Fruit fly (Drosophila melanogaster) whole organism, prepupa: ENCODE data around the gene Pi3K21B.
A peak's percentile ranks its signal among the peaks of the same experiment; 100 is the strongest.

Experiments
- Blimp-1 ChIP-seq: fragments of 200-800 bp; sonication (Bioruptor generic); optimal IDR thresholded peaks from 3 replicates; lab custom pipeline; 2017; ENCODE audit warnings: missing biosample characterization, missing genetic modification characterization, mild to moderate bottlenecking, moderate library complexity, missing genetic modification reagents
- CG10631 ChIP-seq: fragments of 200-800 bp; sonication (Bioruptor generic); optimal IDR thresholded peaks from 2 replicates; lab custom pipeline; 2016; ENCODE audit warnings: missing biosample characterization, missing genetic modification characterization
- CG11294 ChIP-seq: fragments of 200-800 bp; sonication (Bioruptor generic); IDR thresholded peaks from 2 replicates; pipeline ENCODE4 v1.3.6; 2022; ENCODE audit warnings: missing biosample characterization, missing genetic modification characterization
- CG11762 ChIP-seq: fragments of 200-800 bp; sonication (Bioruptor generic); optimal IDR thresholded peaks from 3 replicates; lab custom pipeline; 2016; ENCODE audit warnings: missing biosample characterization, missing genetic modification characterization; ENCODE audit not compliant: insufficient read depth
- CG11902 ChIP-seq: fragments of 200-800 bp; sonication (Bioruptor generic); optimal IDR thresholded peaks from 3 replicates; lab custom pipeline; 2016; ENCODE audit warnings: missing biosample characterization, missing genetic modification characterization
- CG15336 ChIP-seq: fragments of 200-800 bp; sonication (Bioruptor generic); IDR thresholded peaks from 2 replicates; pipeline ENCODE4 v1.3.6; 2022; ENCODE audit warnings: missing biosample characterization, missing genetic modification characterization
- CG1621 ChIP-seq: fragments of 200-800 bp; sonication (Bioruptor generic); optimal IDR thresholded peaks from 3 replicates; lab custom pipeline; 2018; ENCODE audit warnings: missing biosample characterization, mild to moderate bottlenecking, missing genetic modification characterization
- CG16779 ChIP-seq: fragments of 200-800 bp; sonication (Bioruptor generic); optimal IDR thresholded peaks from 3 replicates; lab custom pipeline; 2017; ENCODE audit warnings: missing biosample characterization, mild to moderate bottlenecking, missing genetic modification characterization
- CG3032 ChIP-seq: fragments of 200-800 bp; optimal IDR thresholded peaks from 2 replicates; lab custom pipeline; 2019; ENCODE audit warnings: missing biosample characterization, mild to moderate bottlenecking, missing genetic modification characterization, moderate library complexity
- CG31627 ChIP-seq: fragments of 200-800 bp; sonication (Bioruptor generic); optimal IDR thresholded peaks from 3 replicates; lab custom pipeline; 2016; ENCODE audit warnings: missing biosample characterization, missing genetic modification characterization
- CG32006 ChIP-seq: fragments of 200-800 bp; sonication (Bioruptor generic); optimal IDR thresholded peaks from 3 replicates; lab custom pipeline; 2017; ENCODE audit warnings: missing biosample characterization, mild to moderate bottlenecking, missing genetic modification characterization
- CG34406 ChIP-seq: fragments of 200-800 bp; sonication (Bioruptor generic); optimal IDR thresholded peaks from 3 replicates; lab custom pipeline; 2016; ENCODE audit warnings: missing biosample characterization, missing genetic modification characterization
- CG4318 ChIP-seq: fragments of 200-800 bp; sonication (Bioruptor generic); optimal IDR thresholded peaks from 3 replicates; lab custom pipeline; 2017; ENCODE audit warnings: missing biosample characterization, mild to moderate bottlenecking, missing genetic modification characterization
- CG6163 ChIP-seq: fragments of 200-800 bp; sonication (Bioruptor generic); IDR thresholded peaks from 3 replicates; pipeline ENCODE4 v1.3.6; 2022; ENCODE audit warnings: missing biosample characterization, missing genetic modification characterization
- CG6276 ChIP-seq: fragments of 200-800 bp; sonication (Bioruptor generic); optimal IDR thresholded peaks from 2 replicates; lab custom pipeline; 2017; ENCODE audit warnings: missing biosample characterization, mild to moderate bottlenecking, missing genetic modification characterization
- CG6792 ChIP-seq: fragments of 200-800 bp; sonication (Bioruptor generic); optimal IDR thresholded peaks from 3 replicates; lab custom pipeline; 2016; ENCODE audit warnings: missing biosample characterization, missing genetic modification characterization
- CG6808 ChIP-seq: fragments of 200-800 bp; sonication (Bioruptor generic); optimal IDR thresholded peaks from 3 replicates; lab custom pipeline; 2017; ENCODE audit warnings: missing biosample characterization, missing genetic modification characterization, mild to moderate bottlenecking, moderate library complexity, missing genetic modification reagents
- CG6854 ChIP-seq: fragments of 200-800 bp; sonication (Bioruptor generic); optimal IDR thresholded peaks from 2 replicates; lab custom pipeline; 2017; ENCODE audit warnings: missing biosample characterization, mild to moderate bottlenecking, missing genetic modification characterization
- CG7368 ChIP-seq: fragments of 200-800 bp; sonication (Bioruptor generic); optimal IDR thresholded peaks from 3 replicates; lab custom pipeline; 2016; ENCODE audit warnings: missing biosample characterization, missing genetic modification characterization
- CG8119 ChIP-seq: fragments of 200-800 bp; sonication (Bioruptor generic); IDR thresholded peaks from 3 replicates; pipeline ENCODE4 v1.3.6; 2022; ENCODE audit warnings: missing biosample characterization, missing genetic modification characterization
- CG8319 ChIP-seq: fragments of 200-800 bp; sonication (Bioruptor generic); optimal IDR thresholded peaks from 3 replicates; lab custom pipeline; 2016; ENCODE audit warnings: missing biosample characterization, missing genetic modification characterization
- CG9139 ChIP-seq: fragments of 200-800 bp; sonication (Bioruptor generic); optimal IDR thresholded peaks from 3 replicates; lab custom pipeline; 2017; ENCODE audit warnings: missing biosample characterization, mild to moderate bottlenecking, missing genetic modification characterization
- Eip75B ChIP-seq: fragments of 200-800 bp; sonication (Bioruptor generic); optimal IDR thresholded peaks from 3 replicates; lab custom pipeline; 2016; ENCODE audit warnings: missing biosample characterization, missing genetic modification characterization
- Eip78C ChIP-seq: fragments of 200-800 bp; sonication (Bioruptor generic); peaks from one replicate; lab custom pipeline; 2016; ENCODE audit warnings: missing biosample characterization, missing genetic modification characterization
- Eip93F ChIP-seq: fragments of 200-800 bp; sonication (Bioruptor generic); optimal IDR thresholded peaks from 2 replicates; lab custom pipeline; 2016; ENCODE audit warnings: missing biosample characterization, mild to moderate bottlenecking, missing genetic modification characterization
- Ets21C ChIP-seq: fragments of 200-800 bp; sonication (Bioruptor generic); optimal IDR thresholded peaks from 3 replicates; lab custom pipeline; 2016; ENCODE audit warnings: missing biosample characterization, missing genetic modification characterization
- Ets96B ChIP-seq: fragments of 200-800 bp; optimal IDR thresholded peaks from 2 replicates; lab custom pipeline; 2019; ENCODE audit warnings: missing biosample characterization, mild to moderate bottlenecking, missing genetic modification characterization, moderate library complexity
- Gug ChIP-seq: fragments of 200-800 bp; sonication (Bioruptor generic); IDR thresholded peaks from 2 replicates; pipeline ENCODE4 v1.3.6; 2022; ENCODE audit warnings: missing biosample characterization, missing genetic modification characterization
- Hr38 ChIP-seq: sonication (Bioruptor generic); optimal IDR thresholded peaks from 2 replicates; lab custom pipeline; 2016; ENCODE audit warnings: missing biosample characterization, missing genetic modification characterization
- Hr39 ChIP-seq: fragments of 200-800 bp; sonication (Bioruptor generic); optimal IDR thresholded peaks from 2 replicates; lab custom pipeline; 2016; ENCODE audit warnings: missing biosample characterization, missing genetic modification characterization
- Hr4 ChIP-seq: fragments of 200-800 bp; sonication (Bioruptor generic); optimal IDR thresholded peaks from 3 replicates; lab custom pipeline; 2016; ENCODE audit warnings: missing biosample characterization, missing genetic modification characterization
- Lpt ChIP-seq: fragments of 200-800 bp; sonication (Bioruptor generic); optimal IDR thresholded peaks from 3 replicates; lab custom pipeline; 2016; ENCODE audit warnings: missing biosample characterization, missing genetic modification characterization
- Met ChIP-seq: fragments of 200-800 bp; sonication (Bioruptor generic); optimal IDR thresholded peaks from 3 replicates; lab custom pipeline; 2016; ENCODE audit warnings: missing biosample characterization, missing genetic modification characterization
- OdsH ChIP-seq: fragments of 200-800 bp; sonication (Bioruptor generic); optimal IDR thresholded peaks from 3 replicates; lab custom pipeline; 2016; ENCODE audit warnings: missing biosample characterization, missing genetic modification characterization
- Sox102F ChIP-seq: fragments of 200-800 bp; sonication (Bioruptor generic); optimal IDR thresholded peaks from 2 replicates; lab custom pipeline; 2016; ENCODE audit warnings: missing biosample characterization, mild to moderate bottlenecking, missing genetic modification characterization
- Sox14 ChIP-seq: fragments of 200-800 bp; sonication (Bioruptor generic); optimal IDR thresholded peaks from 3 replicates; lab custom pipeline; 2016; ENCODE audit warnings: missing biosample characterization, missing genetic modification characterization
- Sox15 ChIP-seq: fragments of 200-800 bp; sonication (Bioruptor generic); optimal IDR thresholded peaks from 3 replicates; lab custom pipeline; 2016; ENCODE audit warnings: missing biosample characterization, missing genetic modification characterization
- achi ChIP-seq: fragments of 200-800 bp; sonication (Bioruptor generic); optimal IDR thresholded peaks from 3 replicates; lab custom pipeline; 2016; ENCODE audit warnings: missing biosample characterization, missing genetic modification characterization
- acj6 ChIP-seq: fragments of 200-800 bp; sonication (Bioruptor generic); optimal IDR thresholded peaks from 3 replicates; lab custom pipeline; 2016; ENCODE audit warnings: missing biosample characterization, missing genetic modification characterization
- dac ChIP-seq: fragments of 200-800 bp; sonication (Bioruptor generic); optimal IDR thresholded peaks from 2 replicates; lab custom pipeline; 2017; ENCODE audit warnings: missing biosample characterization, mild to moderate bottlenecking, missing genetic modification characterization
- dsx ChIP-seq: fragments of 200-800 bp; optimal IDR thresholded peaks from 3 replicates; lab custom pipeline; 2019; ENCODE audit warnings: missing biosample characterization, mild to moderate bottlenecking, missing genetic modification characterization, moderate library complexity; ENCODE audit not compliant: poor library complexity, severe bottlenecking
- eg ChIP-seq: fragments of 200-800 bp; sonication (Bioruptor generic); IDR thresholded peaks from 3 replicates; pipeline ENCODE4 v1.3.6; 2022; ENCODE audit warnings: missing biosample characterization, missing genetic modification characterization
- esn ChIP-seq: fragments of 200-800 bp; sonication (Bioruptor generic); optimal IDR thresholded peaks from 2 replicates; lab custom pipeline; 2016; ENCODE audit warnings: missing biosample characterization, mild to moderate bottlenecking, missing genetic modification characterization, moderate library complexity
- fd59A ChIP-seq: fragments of 200-800 bp; sonication (Bioruptor generic); optimal IDR thresholded peaks from 2 replicates; lab custom pipeline; 2017; ENCODE audit warnings: missing biosample characterization, mild to moderate bottlenecking, missing genetic modification characterization, missing genetic modification reagents
- fkh ChIP-seq: fragments of 200-800 bp; sonication (Bioruptor generic); optimal IDR thresholded peaks from 3 replicates; lab custom pipeline; 2017; ENCODE audit warnings: missing biosample characterization, mild to moderate bottlenecking, missing genetic modification characterization, moderate library complexity
- lz ChIP-seq: fragments of 200-800 bp; sonication (Bioruptor generic); optimal IDR thresholded peaks from 3 replicates; lab custom pipeline; 2016; ENCODE audit warnings: missing biosample characterization, missing genetic modification characterization
- pdm3 ChIP-seq: fragments of 200-800 bp; sonication (Bioruptor generic); optimal IDR thresholded peaks from 3 replicates; lab custom pipeline; 2016; ENCODE audit warnings: missing biosample characterization, missing genetic modification characterization
- ss ChIP-seq, 2 experiments: fragments of 200-800 bp; sonication (Bioruptor generic); optimal IDR thresholded peaks; 2 replicates in 1 of 2; 3 replicates in 1 of 2; lab custom pipeline; 2017 to 2018; ENCODE audit warnings: mild to moderate bottlenecking in 2 of 2, missing biosample characterization in 2 of 2, missing genetic modification characterization in 2 of 2, moderate library complexity in 1 of 2
- svp ChIP-seq: fragments of 200-800 bp; sonication (Bioruptor generic); peaks from one replicate; lab custom pipeline; 2016; ENCODE audit warnings: missing biosample characterization, missing genetic modification characterization
- vri ChIP-seq: fragments of 200-800 bp; sonication (Bioruptor generic); optimal IDR thresholded peaks from 3 replicates; lab custom pipeline; 2016; ENCODE audit warnings: missing biosample characterization, mild to moderate bottlenecking, missing genetic modification characterization

Pi3K21B gene

dm6 chr2L:297480-298284 is at the start of gene Pi3K21B:
Gene Pi3K21B, plus strand, starts transcription at chr2L:297880.
- peak; percentile 90 for TF ChIP-seq lz (GFP tag; lab: Kevin White, UChicago)
- TF ChIP-seq Sox15 (GFP tag; lab: Kevin White, UChicago), result peak; percentile 90
- peak; percentile 93 for TF ChIP-seq CG10631 (GFP tag; lab: Kevin White, UChicago)
- peak; percentile 90 for TF ChIP-seq vri (GFP tag; lab: Kevin White, UChicago)
- no peak for TF ChIP-seq CG6276 (GFP tag; lab: Kevin White, UChicago)
- TF ChIP-seq Eip75B, result peak; percentile 84
- peak; percentile 89 for TF ChIP-seq Hr39 (GFP tag; lab: Kevin White, UChicago)
- TF ChIP-seq CG9139 (GFP tag; lab: Kevin White, UChicago), result peak; percentile 61
- peak; percentile 47 to 80 for TF ChIP-seq ss (GFP tag; optimal IDR thresholded peaks at IDR 0.05; lab: Kevin White, UChicago)
- TF ChIP-seq Blimp-1 (GFP tag; lab: Kevin White, UChicago), result peak; percentile 57
- TF ChIP-seq Eip93F, result peak; percentile 75
- peak; percentile 92 for TF ChIP-seq acj6 (GFP tag; lab: Kevin White, UChicago)
- peak; percentile 74 for TF ChIP-seq dsx (GFP tag; lab: Kevin White, UChicago)
- TF ChIP-seq CG16779 (tag; lab: Kevin White, UChicago), result peak; percentile 38
- peak; percentile 76 for TF ChIP-seq Hr38 (GFP tag; lab: Kevin White, UChicago)
- TF ChIP-seq CG6808 (GFP tag; lab: Kevin White, UChicago), result peak; percentile 79
- TF ChIP-seq Sox102F (GFP tag; lab: Kevin White, UChicago), result peak; percentile 84
- TF ChIP-seq CG11762, result peak; percentile 75
- TF ChIP-seq CG8119 (GFP tag; lab: Robert Waterston, UW), result peak; percentile 92
- TF ChIP-seq dac (GFP tag; lab: Kevin White, UChicago), result peak; percentile 79
- TF ChIP-seq Gug (GFP tag; lab: Robert Waterston, UW), result peak; percentile 52
- TF ChIP-seq Hr4, result peak; percentile 83
- TF ChIP-seq CG15336 (GFP tag; lab: Robert Waterston, UW), result peak; percentile 80
- no peak for TF ChIP-seq CG4318 (GFP tag; lab: Kevin White, UChicago)
- TF ChIP-seq pdm3, result peak; percentile 89
- peak; percentile 79 for TF ChIP-seq CG7368
- peak; percentile 83 for TF ChIP-seq Lpt (GFP tag; lab: Kevin White, UChicago)
- TF ChIP-seq CG32006 (GFP tag; lab: Kevin White, UChicago), result peak; percentile 92
- peak; percentile 67 for TF ChIP-seq CG1621
- peak; percentile 91 for TF ChIP-seq CG34406
- peak; percentile 88 for TF ChIP-seq Sox14 (GFP tag; lab: Kevin White, UChicago)
- peak; percentile 88; the same call in 2 of the 3 replicates for TF ChIP-seq CG6163
- TF ChIP-seq esn (GFP tag; lab: Kevin White, UChicago), result peak; percentile 91
- peak; percentile 81 for TF ChIP-seq eg (GFP tag; lab: Robert Waterston, UW)
- peak; percentile 67; the same call in 1 of the 2 replicates for TF ChIP-seq CG11294 (GFP tag; lab: Robert Waterston, UW)
- peak; percentile 94 for TF ChIP-seq svp
- peak; percentile 95 for TF ChIP-seq Eip78C
- peak; percentile 93 for TF ChIP-seq CG31627 (GFP tag; lab: Kevin White, UChicago)
- TF ChIP-seq Met (GFP tag; lab: Kevin White, UChicago), result peak; percentile 87
- TF ChIP-seq CG6792 (GFP tag; lab: Kevin White, UChicago), result peak; percentile 90
- peak; percentile 85 for TF ChIP-seq fd59A (GFP tag; lab: Kevin White, UChicago)
- peak; percentile 83 for TF ChIP-seq CG8319 (GFP tag; lab: Kevin White, UChicago)
- peak; percentile 51 for TF ChIP-seq fkh
- TF ChIP-seq CG11902 (GFP tag; lab: Kevin White, UChicago), result peak; percentile 87
- peak; percentile 87 for TF ChIP-seq Ets96B (tag; lab: Kevin White, UChicago)
- peak; percentile 84 for TF ChIP-seq Ets21C (GFP tag; lab: Kevin White, UChicago)
- TF ChIP-seq achi (GFP tag; lab: Kevin White, UChicago), result peak; percentile 89
- peak; percentile 18 for TF ChIP-seq CG6854 (GFP tag; lab: Kevin White, UChicago)
- peak; percentile 88 for TF ChIP-seq CG3032 (tag; lab: Kevin White, UChicago)
- TF ChIP-seq OdsH (GFP tag; lab: Kevin White, UChicago), result peak; percentile 94
